Worm (Caenorhabditis elegans) whole organism, late embryonic: ENCODE results near the gene M02B7.7.

Experiments used
- fkh-10 ChIP-seq: fragments of 150-350 bp; optimal IDR thresholded peaks from 2 replicates; lab custom pipeline; 2014; ENCODE audit warnings: missing biosample characterization, missing genetic modification reagents, missing genetic modification characterization
- madf-2 ChIP-seq: sonication (generic microtip); optimal IDR thresholded peaks from 2 replicates; lab custom pipeline; 2017; ENCODE audit warnings: missing genetic modification characterization, missing compliant biosample characterization

- TF ChIP-seq fkh-10 (no peak), madf-2 (no peak)
These were observed 553 bp upstream of the M02B7.7 start for ce11 chrIV:3807545-3807944.
